Fruit fly (Drosophila melanogaster): ENCODE data around the gene Irbp18.

dm6 chr3L:11138862-11139261 is 40.9 kb upstream of the Irbp18 start:
- TF ChIP-seq Sox102F (GFP tag; optimal IDR thresholded peaks at IDR 0.05) (no peak), Hr39 (GFP tag; optimal IDR thresholded peaks at IDR 0.05) (no peak), dac (GFP tag; optimal IDR thresholded peaks at IDR 0.05) (no peak), CG3032 (tag; optimal IDR thresholded peaks at IDR 0.05) (no peak), CG3919 (GFP tag; optimal IDR thresholded peaks at IDR 0.05) (no peak), CG31627 (GFP tag; optimal IDR thresholded peaks at IDR 0.05) (no peak), CG11902 (GFP tag; optimal IDR thresholded peaks at IDR 0.05) (no peak), CG4318 (GFP tag; optimal IDR thresholded peaks at IDR 0.05) (no peak)

Measured in whole organism, prepupa.